Worm (Caenorhabditis elegans) whole organism, late embryonic: ENCODE data around the gene col-176.
A peak's percentile ranks its signal among the peaks of the same experiment; 100 is the strongest.

Source experiments
- Y22D7AL.16 ChIP-seq: sonication (generic microtip); optimal IDR thresholded peaks from 2 replicates; lab custom pipeline; 2016; ENCODE audit warnings: missing genetic modification characterization, missing compliant biosample characterization
- ceh-19 ChIP-seq: fragments of 200-800 bp; sonication (Bioruptor generic); optimal IDR thresholded peaks from 2 replicates; lab custom pipeline; 2018; ENCODE audit warnings: mild to moderate bottlenecking, missing genetic modification characterization, missing compliant biosample characterization
- ceh-24 ChIP-seq: sonication (generic microtip); optimal IDR thresholded peaks from 2 replicates; lab custom pipeline; 2016; ENCODE audit warnings: mild to moderate bottlenecking, missing genetic modification characterization, missing compliant biosample characterization
- ceh-30 ChIP-seq: fragments of 150-350 bp; optimal IDR thresholded peaks from 2 replicates; lab custom pipeline; 2014; ENCODE audit warnings: missing biosample characterization, missing genetic modification characterization
- ceh-48 ChIP-seq: sonication (generic microtip); optimal IDR thresholded peaks from 2 replicates; lab custom pipeline; 2016; ENCODE audit warnings: missing genetic modification characterization, inconsistent platforms, missing compliant biosample characterization
- dmd-4 ChIP-seq: sonication (generic microtip); optimal IDR thresholded peaks from 2 replicates; lab custom pipeline; 2016; ENCODE audit warnings: borderline replicate concordance, missing genetic modification characterization, missing compliant biosample characterization
- dve-1 ChIP-seq: sonication (generic microtip); optimal IDR thresholded peaks from 2 replicates; lab custom pipeline; 2017; ENCODE audit warnings: antibody characterized with exemption, mild to moderate bottlenecking, missing genetic modification characterization, missing compliant biosample characterization
- fax-1 ChIP-seq: sonication (generic microtip); optimal IDR thresholded peaks from 2 replicates; lab custom pipeline; 2016; ENCODE audit warnings: missing genotype, missing genetic modification characterization, missing compliant biosample characterization
- fkh-10 ChIP-seq: fragments of 150-350 bp; optimal IDR thresholded peaks from 2 replicates; lab custom pipeline; 2014; ENCODE audit warnings: missing biosample characterization, missing genetic modification reagents, missing genetic modification characterization
- hlh-15 ChIP-seq: sonication (generic microtip); optimal IDR thresholded peaks from 2 replicates; lab custom pipeline; 2016; ENCODE audit warnings: missing genetic modification characterization, missing compliant biosample characterization
- hlh-8 ChIP-seq: sonication (generic microtip); optimal IDR thresholded peaks from 2 replicates; lab custom pipeline; 2016; ENCODE audit warnings: missing genotype, missing genetic modification characterization, missing compliant biosample characterization
- lin-11 ChIP-seq: fragments of 200-800 bp; sonication (Bioruptor generic); optimal IDR thresholded peaks from 2 replicates; lab custom pipeline; 2018; ENCODE audit warnings: mild to moderate bottlenecking, missing genetic modification characterization, missing compliant biosample characterization
- mec-3 ChIP-seq: sonication (generic microtip); optimal IDR thresholded peaks from 2 replicates; lab custom pipeline; 2016; ENCODE audit warnings: borderline replicate concordance, missing genetic modification characterization, missing compliant biosample characterization
- nfya-1 ChIP-seq: sonication (generic microtip); optimal IDR thresholded peaks from 2 replicates; lab custom pipeline; 2017; ENCODE audit warnings: missing genetic modification characterization, mild to moderate bottlenecking, missing compliant biosample characterization, antibody characterized with exemption, moderate library complexity
- nhr-11 ChIP-seq: fragments of 150-350 bp; optimal IDR thresholded peaks from 2 replicates; lab custom pipeline; 2014; ENCODE audit warnings: missing biosample characterization, missing genetic modification characterization
- pax-1 ChIP-seq: fragments of 150-350 bp; optimal IDR thresholded peaks from 2 replicates; lab custom pipeline; 2014; ENCODE audit warnings: missing biosample characterization, missing genetic modification characterization
- pha-4 ChIP-seq: fragments of 150-350 bp; optimal IDR thresholded peaks from 2 replicates; lab custom pipeline; 2018; ENCODE audit warnings: missing biosample characterization, missing genetic modification reagents, missing genetic modification characterization
- pqm-1 ChIP-seq: sonication (generic microtip); optimal IDR thresholded peaks from 2 replicates; lab custom pipeline; 2016; ENCODE audit warnings: missing genetic modification characterization, missing compliant biosample characterization
- unc-42 ChIP-seq: sonication (generic microtip); optimal IDR thresholded peaks from 2 replicates; lab custom pipeline; 2016; ENCODE audit warnings: missing genotype, missing genetic modification characterization, missing compliant biosample characterization

Gene col-176

DNA sequence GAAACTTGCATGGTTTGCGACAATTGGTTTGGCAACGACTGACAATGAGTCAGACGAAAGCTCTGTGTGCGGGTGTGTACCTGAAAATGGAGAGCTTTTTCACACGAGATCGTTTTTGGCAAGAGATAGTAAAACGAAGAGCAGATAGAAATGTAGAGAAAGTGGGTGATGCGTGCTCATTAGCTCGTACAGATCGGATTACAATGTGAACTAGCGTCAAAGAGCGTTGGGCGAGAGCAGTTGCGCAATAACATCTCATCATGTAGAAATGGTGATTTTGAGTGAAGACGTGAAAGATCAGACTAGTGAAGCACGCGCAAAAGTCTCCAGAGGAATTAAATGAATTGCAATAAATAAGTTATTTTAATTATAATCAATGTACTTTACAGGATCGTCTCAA is 17.7 kb downstream of the col-176 start, which contains the start of gene flp-2:
Gene flp-2 (minus strand): TSS at position 101 of the 400 bp plus-strand sequence.
- TF ChIP-seq ceh-30 (tag; lab: Kevin White, UChicago) (no peak), hlh-8 (tag; lab: Kevin White, UChicago) (no peak), nfya-1 (tag; lab: Kevin White, UChicago) (no peak), fax-1 (no peak), ceh-48 (tag; lab: Kevin White, UChicago) (no peak), nhr-11 (no peak), lin-11 (tag; lab: Kevin White, UChicago) (no peak), pax-1 (no peak), unc-42 (tag; lab: Kevin White, UChicago) (no peak)
- TF ChIP-seq, all 69 proteins: peak for 0

DNA sequence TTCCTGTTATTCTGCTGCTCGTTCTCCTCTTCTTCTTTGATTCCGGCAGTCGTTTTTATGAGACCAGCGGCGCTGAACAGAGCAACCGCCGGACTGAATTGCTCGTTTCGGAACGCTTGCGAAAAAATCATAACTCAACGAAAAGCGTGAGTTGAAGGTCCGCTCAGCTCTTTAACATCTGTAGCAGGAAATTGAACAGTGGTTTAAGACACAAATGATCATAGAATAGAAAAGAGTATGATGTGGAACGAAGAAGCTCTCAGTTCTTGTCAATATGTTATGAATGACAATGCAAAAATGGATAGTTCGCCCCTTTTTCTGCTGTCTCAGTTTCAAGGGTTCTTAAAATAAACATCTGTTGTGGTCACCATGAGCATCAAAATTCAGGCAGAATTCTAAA is 36.3 kb downstream of the col-176 start:
- TF ChIP-seq pha-4 (no peak), nfya-1 (tag; lab: Kevin White, UChicago) (no peak), Y22D7AL.16 (tag; lab: Kevin White, UChicago) (no peak)

DNA sequence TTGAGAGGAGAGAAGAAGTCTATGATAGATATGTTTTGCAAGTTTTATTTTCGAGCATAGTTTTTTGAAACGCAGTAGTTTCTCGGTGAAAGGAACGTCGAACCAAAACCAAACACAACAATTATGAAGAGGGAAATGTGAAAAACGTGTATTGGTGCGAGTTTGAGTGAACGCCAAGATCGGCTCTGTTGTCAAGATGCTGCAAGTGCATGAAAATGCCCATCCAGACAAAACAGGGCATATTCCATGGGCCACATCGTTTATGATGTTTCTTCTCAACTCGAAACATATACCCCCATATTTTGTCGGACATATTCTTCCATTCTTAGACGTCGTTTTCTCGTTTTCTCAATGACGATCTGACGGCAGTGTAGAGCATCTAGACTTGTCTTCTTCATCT is 45.6 kb downstream of the col-176 start:
- TF ChIP-seq ceh-19 (GFP tag; lab: Kevin White, UChicago) (no peak), mec-3 (tag; lab: Kevin White, UChicago) (no peak), ceh-24 (tag; lab: Kevin White, UChicago) (no peak)

DNA sequence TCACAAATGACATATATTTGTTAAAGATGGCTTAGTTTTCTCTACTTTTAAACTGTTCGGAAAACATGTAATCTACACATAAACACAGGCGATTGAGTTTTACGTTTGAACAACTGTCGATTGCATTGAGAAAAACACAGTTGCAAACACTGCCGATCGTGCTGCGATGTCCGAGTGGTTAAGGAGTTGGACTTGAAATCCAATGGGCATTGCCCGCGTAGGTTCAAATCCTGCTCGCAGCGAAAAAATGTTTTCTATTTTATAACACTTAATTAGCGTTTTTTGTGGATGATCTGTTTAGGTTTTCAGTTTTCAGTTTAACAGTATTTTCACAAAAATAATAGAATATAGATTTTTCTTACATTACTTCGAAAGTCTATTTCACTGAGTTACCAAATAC is 46.9 kb downstream of the col-176 start:
- TF ChIP-seq dmd-4 (tag; lab: Kevin White, UChicago) (no peak), fkh-10 (GFP tag; lab: Kevin White, UChicago) (no peak), hlh-15 (tag; lab: Kevin White, UChicago) (no peak), pqm-1 (tag; lab: Kevin White, UChicago) (no peak), dve-1 (tag; lab: Kevin White, UChicago) (peak; percentile 30)
